Worm (Caenorhabditis elegans): ENCODE results near the gene T01D3.3.

ce11 chrV:13736147-13736546, 32.1 kb downstream of the T01D3.3 start, which contains the start of gene F35E12.6:
- no peak for TF ChIP-seq sptf-1 (tag; optimal IDR thresholded peaks at IDR 0.05)
- no peak for TF ChIP-seq bed-3 (GFP tag; optimal IDR thresholded peaks at IDR 0.05)
- TF ChIP-seq lin-13 (tag; optimal IDR thresholded peaks at IDR 0.05), result no peak
- TF ChIP-seq snpc-4 (tag; optimal IDR thresholded peaks at IDR 0.05), result no peak
- TF ChIP-seq unc-62 (GFP tag; optimal IDR thresholded peaks at IDR 0.05), result no peak
- no peak for TF ChIP-seq nhr-237 (tag; optimal IDR thresholded peaks at IDR 0.05)
- TF ChIP-seq nhr-28 (tag; optimal IDR thresholded peaks at IDR 0.05), result no peak
- no peak for TF ChIP-seq unc-39 (tag; optimal IDR thresholded peaks at IDR 0.05)
- no peak for TF ChIP-seq ztf-11 (tag; optimal IDR thresholded peaks at IDR 0.05)
- TF ChIP-seq ces-1 (GFP tag; optimal IDR thresholded peaks at IDR 0.05), result no peak
- no peak for TF ChIP-seq ham-2 (GFP tag; optimal IDR thresholded peaks at IDR 0.05)
- TF ChIP-seq nhr-2 (tag; optimal IDR thresholded peaks at IDR 0.05), result no peak

Data from whole organism, mixed stage, embryonic.